Worm (Caenorhabditis elegans) whole organism, dauer: ENCODE data around the gene che-6.

Experiments
- unc-62 ChIP-seq: sonication (generic microtip); optimal IDR thresholded peaks from 2 replicates; lab custom pipeline; 2017; ENCODE audit warnings: missing biosample characterization, missing genetic modification reagents, missing genetic modification characterization

Gene che-6

ce11 chrIV:2106708-2107107 is 4.5 kb downstream of the che-6 start:
- no peak for TF ChIP-seq unc-62 (GFP tag; lab: Kevin White, UChicago)

ce11 chrIV:2102793-2103192 is 8.4 kb downstream of the che-6 start, which contains the start of gene C23H5.15:
Gene C23H5.15, minus strand, starts transcription at chrIV:2102893.
- TF ChIP-seq unc-62 (GFP tag; lab: Kevin White, UChicago), result no peak

ce11 chrIV:2099771-2100170 is 11.4 kb downstream of the che-6 start, which contains the start of gene C23H5.11:
Gene C23H5.11, minus strand, starts transcription at chrIV:2099871.
- no peak for TF ChIP-seq unc-62 (GFP tag; lab: Kevin White, UChicago)

ce11 chrIV:2083734-2084133 is 27.5 kb downstream of the che-6 start, which contains the start of gene mca-2:
Gene mca-2, plus strand, starts transcription at chrIV:2084034.
- TF ChIP-seq unc-62 (GFP tag; lab: Kevin White, UChicago), result no peak

- TF ChIP-seq unc-62 (GFP tag; lab: Kevin White, UChicago), result no peak
Observed at ce11 chrIV:2083146-2083545, 28.1 kb downstream of the che-6 start.

- no peak for TF ChIP-seq unc-62 (GFP tag; lab: Kevin White, UChicago)
Observed at ce11 chrIV:2080340-2080739, 30.9 kb downstream of the che-6 start.

ce11 chrIV:2077159-2077835 is 33.9 kb downstream of the che-6 start:
- no peak for TF ChIP-seq unc-62 (GFP tag; lab: Kevin White, UChicago)

- TF ChIP-seq unc-62 (GFP tag; lab: Kevin White, UChicago), result no peak
Observed at ce11 chrIV:2065895-2066294, 45.3 kb downstream of the che-6 start, which contains the start of gene arrd-26. Gene arrd-26, plus strand, starts transcription at chrIV:2066195.

ce11 chrIV:2059011-2059410 is 52.2 kb downstream of the che-6 start, which contains the start of gene R05C11.2:
Gene R05C11.2, minus strand, starts transcription at chrIV:2059111.
- no peak for TF ChIP-seq unc-62 (GFP tag; lab: Kevin White, UChicago)

ce11 chrIV:2057462-2057861 is 53.7 kb downstream of the che-6 start:
- no peak for TF ChIP-seq unc-62 (GFP tag; lab: Kevin White, UChicago)
